Fruit fly (Drosophila melanogaster) whole organism, embryonic: ENCODE results near the gene zetaCOP.

Source experiments
- Blimp-1 ChIP-seq: fragments of 200-800 bp; sonication (Bioruptor generic); optimal IDR thresholded peaks from 3 replicates; lab custom pipeline; 2018; ENCODE audit warnings: missing biosample characterization, missing genetic modification characterization, mild to moderate bottlenecking, moderate library complexity, missing genetic modification reagents
- CG10979 ChIP-seq: fragments of 200-800 bp; sonication (Bioruptor generic); optimal IDR thresholded peaks from 2 replicates; lab custom pipeline; 2018; ENCODE audit warnings: missing biosample characterization, mild to moderate bottlenecking, missing genetic modification characterization, moderate library complexity
- CG11504 ChIP-seq: fragments of 200-800 bp; sonication (Bioruptor generic); optimal IDR thresholded peaks from 3 replicates; lab custom pipeline; 2019; ENCODE audit warnings: missing biosample characterization, mild to moderate bottlenecking, missing genetic modification characterization, moderate library complexity
- CG1233 ChIP-seq: fragments of 200-800 bp; sonication (Bioruptor generic); optimal IDR thresholded peaks from 4 replicates; lab custom pipeline; 2018; ENCODE audit warnings: missing biosample characterization, mild to moderate bottlenecking, missing genetic modification characterization
- CG12391 ChIP-seq: fragments of 200-800 bp; sonication (Bioruptor generic); optimal IDR thresholded peaks from 3 replicates; lab custom pipeline; 2018; ENCODE audit warnings: missing biosample characterization, mild to moderate bottlenecking, missing genetic modification characterization, moderate library complexity
- CG12659 ChIP-seq: fragments of 200-800 bp; sonication (Bioruptor generic); optimal IDR thresholded peaks from 3 replicates; lab custom pipeline; 2017; ENCODE audit warnings: mild to moderate bottlenecking, missing biosample characterization, missing genetic modification reagents, missing genetic modification characterization
- CG12769 ChIP-seq: fragments of 200-800 bp; sonication (Bioruptor generic); optimal IDR thresholded peaks from 2 replicates; lab custom pipeline; 2019; ENCODE audit warnings: missing biosample characterization, mild to moderate bottlenecking, missing genetic modification characterization, moderate library complexity
- CG13296 ChIP-seq: fragments of 200-800 bp; sonication (Bioruptor generic); optimal IDR thresholded peaks from 3 replicates; lab custom pipeline; 2018; ENCODE audit warnings: missing biosample characterization, mild to moderate bottlenecking, missing genetic modification characterization
- CG17829 ChIP-seq: fragments of 200-800 bp; optimal IDR thresholded peaks from 2 replicates; lab custom pipeline; 2019; ENCODE audit warnings: missing biosample characterization, mild to moderate bottlenecking, missing genetic modification characterization, moderate library complexity
- CG2712 ChIP-seq: fragments of 200-800 bp; optimal IDR thresholded peaks from 3 replicates; lab custom pipeline; 2019; ENCODE audit warnings: missing biosample characterization, mild to moderate bottlenecking, missing genetic modification characterization, moderate library complexity
- CG2875 ChIP-seq: fragments of 200-800 bp; sonication (Bioruptor generic); optimal IDR thresholded peaks from 2 replicates; lab custom pipeline; 2017; ENCODE audit warnings: missing biosample characterization, mild to moderate bottlenecking, missing genetic modification characterization, missing genetic modification reagents
- CG30403 ChIP-seq: fragments of 200-800 bp; sonication (Bioruptor generic); optimal IDR thresholded peaks from 3 replicates; lab custom pipeline; 2016; ENCODE audit warnings: missing biosample characterization, missing genetic modification characterization
- CG31224 ChIP-seq: fragments of 200-800 bp; sonication (Bioruptor generic); IDR thresholded peaks from 2 replicates; pipeline ENCODE4 v1.3.6; 2022; ENCODE audit warnings: missing biosample characterization, missing genetic modification characterization
- CG31441 ChIP-seq: fragments of 200-800 bp; sonication (Bioruptor generic); IDR thresholded peaks from 2 replicates; pipeline ENCODE4 v1.3.6; 2022; ENCODE audit warnings: missing biosample characterization, missing genetic modification characterization
- CG3163 ChIP-seq: fragments of 200-800 bp; sonication (Bioruptor generic); optimal IDR thresholded peaks from 3 replicates; lab custom pipeline; 2016; ENCODE audit warnings: missing biosample characterization, missing genetic modification characterization
- CG32532 ChIP-seq: fragments of 200-800 bp; sonication (Bioruptor generic); IDR thresholded peaks from 2 replicates; pipeline ENCODE4 v1.3.6; 2022; ENCODE audit warnings: missing biosample characterization, missing genetic modification characterization
- CG4424 ChIP-seq: fragments of 200-800 bp; sonication (Bioruptor generic); optimal IDR thresholded peaks from 3 replicates; lab custom pipeline; 2016; ENCODE audit warnings: missing biosample characterization, missing genetic modification characterization
- CG6175 ChIP-seq: fragments of 200-800 bp; sonication (Bioruptor generic); IDR thresholded peaks from 3 replicates; pipeline ENCODE4 v1.3.6; 2022; ENCODE audit warnings: missing biosample characterization, missing genetic modification characterization
- CG8089 ChIP-seq: fragments of 200-800 bp; sonication (Bioruptor generic); optimal IDR thresholded peaks from 3 replicates; lab custom pipeline; 2016; ENCODE audit warnings: missing biosample characterization, missing genetic modification characterization
- CG8388 ChIP-seq: fragments of 200-800 bp; sonication (Bioruptor generic); optimal IDR thresholded peaks from 2 replicates; lab custom pipeline; 2019; ENCODE audit warnings: missing biosample characterization, mild to moderate bottlenecking, missing genetic modification characterization, moderate library complexity
- CG9437 ChIP-seq: fragments of 200-800 bp; sonication (Bioruptor generic); optimal IDR thresholded peaks from 2 replicates; lab custom pipeline; 2018; ENCODE audit warnings: missing biosample characterization, mild to moderate bottlenecking, missing genetic modification characterization
- HLH3B ChIP-seq: fragments of 200-800 bp; sonication (Bioruptor generic); IDR thresholded peaks from 2 replicates; pipeline ENCODE4 v1.3.6; 2022; ENCODE audit warnings: missing biosample characterization, missing genetic modification characterization
- Hr3 ChIP-seq: fragments of 200-800 bp; sonication (Bioruptor generic); optimal IDR thresholded peaks from 3 replicates; lab custom pipeline; 2016; ENCODE audit warnings: missing biosample characterization, missing genetic modification characterization
- Hsf ChIP-seq: fragments of 200-800 bp; sonication (Bioruptor generic); optimal IDR thresholded peaks from 3 replicates; lab custom pipeline; 2016; ENCODE audit warnings: missing biosample characterization, missing genetic modification characterization
- Med ChIP-seq: fragments of 200-800 bp; sonication (Bioruptor generic); peaks from one replicate; lab custom pipeline; 2016; ENCODE audit warnings: missing biosample characterization, missing genetic modification characterization, mild to moderate bottlenecking, inconsistent platforms, moderate library complexity
- Mrtf ChIP-seq: fragments of 200-800 bp; sonication (Bioruptor generic); IDR thresholded peaks from 3 replicates; pipeline ENCODE4 v1.3.6; 2022; ENCODE audit warnings: missing biosample characterization, missing genetic modification characterization
- NfI ChIP-seq: fragments of 200-800 bp; sonication (Bioruptor generic); optimal IDR thresholded peaks from 3 replicates; lab custom pipeline; 2018; ENCODE audit warnings: missing biosample characterization, mild to moderate bottlenecking, missing genetic modification characterization, moderate library complexity
- PHDP ChIP-seq: fragments of 200-800 bp; sonication (Bioruptor generic); optimal IDR thresholded peaks from 3 replicates; lab custom pipeline; 2018; ENCODE audit warnings: missing biosample characterization, mild to moderate bottlenecking, missing genetic modification characterization, moderate library complexity
- Ptx1 ChIP-seq: fragments of 200-800 bp; sonication (Bioruptor generic); IDR thresholded peaks from 2 replicates; pipeline ENCODE4 v1.3.6; 2022; ENCODE audit warnings: missing biosample characterization, missing genetic modification characterization
- Ravus ChIP-seq: fragments of 200-800 bp; sonication (Bioruptor generic); IDR thresholded peaks from 2 replicates; pipeline ENCODE4 v1.3.6; 2022; ENCODE audit warnings: missing biosample characterization, missing genetic modification characterization
- Rfx ChIP-seq: fragments of 200-800 bp; sonication (Bioruptor generic); IDR thresholded peaks from 2 replicates; pipeline ENCODE4 v1.3.6; 2022; ENCODE audit warnings: missing biosample characterization, missing genetic modification characterization
- Sox100B ChIP-seq: fragments of 200-800 bp; sonication (Bioruptor generic); optimal IDR thresholded peaks from 3 replicates; lab custom pipeline; 2018; ENCODE audit warnings: missing biosample characterization, mild to moderate bottlenecking, missing genetic modification characterization
- Xbp1 ChIP-seq: fragments of 200-800 bp; sonication (Bioruptor generic); optimal IDR thresholded peaks from 3 replicates; lab custom pipeline; 2016; ENCODE audit warnings: missing biosample characterization, mild to moderate bottlenecking, missing genetic modification characterization
- bab2 ChIP-seq: fragments of 200-800 bp; sonication (Bioruptor generic); optimal IDR thresholded peaks from 2 replicates; lab custom pipeline; 2016; ENCODE audit warnings: missing biosample characterization, missing genetic modification characterization
- bsh ChIP-seq, 2 experiments: fragments of 200-800 bp; sonication (Bioruptor generic); optimal IDR thresholded peaks; 2 replicates each; lab custom pipeline; 2017 to 2018; ENCODE audit warnings: mild to moderate bottlenecking in 2 of 2, missing biosample characterization in 2 of 2, missing genetic modification characterization in 2 of 2, moderate library complexity in 1 of 2
- dmrt11E ChIP-seq: fragments of 200-800 bp; sonication (Bioruptor generic); optimal IDR thresholded peaks from 3 replicates; lab custom pipeline; 2018; ENCODE audit warnings: missing biosample characterization, mild to moderate bottlenecking, missing genetic modification characterization, moderate library complexity
- dpn ChIP-seq, 2 experiments: fragments of 200-800 bp; sonication (Bioruptor generic); optimal IDR thresholded peaks; 3 replicates each; lab custom pipeline; 2016; ENCODE audit warnings: missing biosample characterization in 2 of 2, missing genetic modification characterization in 2 of 2
- dysf ChIP-seq: fragments of 200-800 bp; sonication (Bioruptor generic); IDR thresholded peaks from 3 replicates; pipeline ENCODE4 v1.3.6; 2022; ENCODE audit warnings: missing biosample characterization, missing genetic modification characterization
- esg ChIP-seq: fragments of 200-800 bp; sonication (Bioruptor generic); conservative IDR thresholded peaks from 2 replicates; pipeline ENCODE4 v1.3.6; 2022; ENCODE audit warnings: missing biosample characterization, missing genetic modification characterization
- eve ChIP-seq, 2 experiments: fragments of >200 bp; optimal IDR thresholded peaks; 2 replicates each; lab custom pipeline; 2017; ENCODE audit warnings: missing biosample characterization in 2 of 2, missing genetic modification characterization in 2 of 2
- fd96Cb ChIP-seq: fragments of 200-800 bp; sonication (Bioruptor generic); optimal IDR thresholded peaks from 2 replicates; lab custom pipeline; 2018; ENCODE audit warnings: missing biosample characterization, mild to moderate bottlenecking, missing genetic modification characterization, moderate library complexity
- gce ChIP-seq: fragments of 200-800 bp; sonication (Bioruptor generic); IDR thresholded peaks from 3 replicates; pipeline ENCODE4 v1.3.6; 2022; ENCODE audit warnings: missing biosample characterization, missing genetic modification characterization
- lilli ChIP-seq: fragments of 200-800 bp; sonication (Bioruptor generic); optimal IDR thresholded peaks from 3 replicates; lab custom pipeline; 2016; ENCODE audit warnings: missing biosample characterization, missing genetic modification characterization
- phol ChIP-seq: fragments of 200-800 bp; sonication (Bioruptor generic); optimal IDR thresholded peaks from 3 replicates; lab custom pipeline; 2018; ENCODE audit warnings: missing biosample characterization, mild to moderate bottlenecking, missing genetic modification characterization, moderate library complexity
- seq ChIP-seq: fragments of 200-800 bp; sonication (Bioruptor generic); IDR thresholded peaks from 2 replicates; pipeline ENCODE4 v1.3.6; 2022; ENCODE audit warnings: missing biosample characterization, missing genetic modification characterization
- tio ChIP-seq: fragments of 200-800 bp; sonication (Bioruptor generic); optimal IDR thresholded peaks from 2 replicates; lab custom pipeline; 2017; ENCODE audit warnings: missing biosample characterization, missing genetic modification characterization, inconsistent platforms
- trem ChIP-seq: fragments of 200-800 bp; optimal IDR thresholded peaks from 3 replicates; lab custom pipeline; 2019; ENCODE audit warnings: missing biosample characterization, mild to moderate bottlenecking, missing genetic modification characterization, moderate library complexity
- unpg ChIP-seq: fragments of 200-800 bp; sonication (Bioruptor generic); optimal IDR thresholded peaks from 3 replicates; lab custom pipeline; 2018; ENCODE audit warnings: missing biosample characterization, mild to moderate bottlenecking, missing genetic modification characterization, moderate library complexity
- yki ChIP-seq: fragments of >200 bp; optimal IDR thresholded peaks from 3 replicates; lab custom pipeline; 2018
- zf30C ChIP-seq: fragments of 200-800 bp; sonication (Bioruptor generic); optimal IDR thresholded peaks from 3 replicates; lab custom pipeline; 2018; ENCODE audit warnings: missing biosample characterization, mild to moderate bottlenecking, missing genetic modification characterization

The zetaCOP gene

DNA sequence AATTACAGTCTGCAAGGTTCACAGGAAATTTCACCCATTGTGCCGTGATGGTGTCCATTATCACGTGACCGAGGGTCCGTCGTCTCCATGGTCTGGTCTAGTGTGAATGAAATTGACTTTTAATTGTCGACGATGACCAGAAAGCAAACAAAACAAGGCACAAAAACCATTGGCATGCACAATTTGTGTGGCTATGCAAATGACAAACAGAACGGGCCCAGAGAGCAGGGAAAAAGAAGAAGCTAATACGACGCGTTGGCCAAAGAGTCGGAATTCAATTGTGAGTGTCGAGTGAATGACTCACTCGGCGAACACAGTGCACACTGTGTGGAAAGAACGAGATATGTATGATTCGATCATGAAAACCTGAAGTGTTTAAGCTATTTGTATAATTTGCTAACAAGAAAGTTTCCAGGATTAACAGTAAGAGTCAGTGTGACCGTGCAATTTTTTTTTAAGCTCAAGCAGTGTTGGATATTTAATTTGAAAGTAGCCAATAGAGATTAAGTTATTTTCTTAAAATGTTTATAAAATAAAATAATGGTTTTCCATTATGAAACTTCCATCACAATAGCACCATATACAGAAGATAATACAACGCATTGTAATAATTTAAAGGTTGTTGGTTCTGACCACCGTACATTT lies 37.7 kb downstream of the zetaCOP start (continued):
- TF ChIP-seq eve (GFP tag; optimal IDR thresholded peaks at IDR 0.05; lab: Kevin White, UChicago), result peak in 1 of 2 experiments; percentile 7
- peak; percentile 9 for TF ChIP-seq Blimp-1 (GFP tag; lab: Kevin White, UChicago)
- peak; percentile 46 for TF ChIP-seq CG2712 (tag; lab: Kevin White, UChicago)
- peak; percentile 18 for TF ChIP-seq Sox100B (GFP tag; lab: Kevin White, UChicago)
- TF ChIP-seq Mrtf (GFP tag; lab: Robert Waterston, UW), result 0 out of 3 replicates have a peak, but pooled peaks have one; percentile 18
- TF ChIP-seq tio (GFP tag; lab: Kevin White, UChicago), result peak; percentile 6
- TF ChIP-seq PHDP (tag; lab: Kevin White, UChicago), result peak; percentile 12
- peak; percentile 26; the same call in 1 of the 2 replicates for TF ChIP-seq esg (GFP tag; lab: Robert Waterston, UW)
- peak; percentile 21 for TF ChIP-seq fd96Cb (tag; lab: Kevin White, UChicago)
- no peak for TF ChIP-seq CG3163 (GFP tag; lab: Kevin White, UChicago)
- TF ChIP-seq dpn (GFP tag; optimal IDR thresholded peaks at IDR 0.05; lab: Kevin White, UChicago), result peak in 1 of 2 experiments; percentile 15
- TF ChIP-seq gce, result no peak
- peak; percentile 37 for TF ChIP-seq phol (tag; lab: Kevin White, UChicago)
- no peak for TF ChIP-seq Ravus (GFP tag; lab: Robert Waterston, UW)
- 0 out of 2 replicates have a peak, but pooled peaks have one; percentile 27 for TF ChIP-seq CG32532 (GFP tag; lab: Robert Waterston, UW)
- TF ChIP-seq CG10979 (tag; lab: Kevin White, UChicago), result peak; percentile 49
- TF ChIP-seq Ptx1 (GFP tag; lab: Robert Waterston, UW), result peak; percentile 45
- TF ChIP-seq CG17829 (tag; lab: Kevin White, UChicago), result peak; percentile 14
- peak; percentile 42 for TF ChIP-seq Med (GFP tag; lab: Kevin White, UChicago)
- no peak for TF ChIP-seq CG13296
- TF ChIP-seq CG12659 (GFP tag; lab: Kevin White, UChicago), result peak; percentile 12
- peak; percentile 29 for TF ChIP-seq Hsf (GFP tag; lab: Kevin White, UChicago)
- TF ChIP-seq Hr3, result peak; percentile 19
- no peak; the same call in 1 of the 2 replicates for TF ChIP-seq seq (GFP tag; lab: Robert Waterston, UW)
- peak; percentile 6 for TF ChIP-seq trem
- TF ChIP-seq CG31224, result no peak
- peak; percentile 21 to 43 for TF ChIP-seq bsh (GFP tag; optimal IDR thresholded peaks at IDR 0.05; lab: Kevin White, UChicago)
- no peak for TF ChIP-seq CG30403 (GFP tag; lab: Kevin White, UChicago)
- peak; percentile 37 for TF ChIP-seq lilli (GFP tag; lab: Kevin White, UChicago)
- TF ChIP-seq CG11504 (tag; lab: Kevin White, UChicago), result peak; percentile 52
- no peak for TF ChIP-seq bab2 (GFP tag; lab: Kevin White, UChicago)
- TF ChIP-seq CG6175 (GFP tag; lab: Robert Waterston, UW), result no peak
- no peak for TF ChIP-seq CG8089 (GFP tag; lab: Kevin White, UChicago)
- no peak for TF ChIP-seq CG12769 (tag; lab: Kevin White, UChicago)
- TF ChIP-seq HLH3B, result 0 out of 2 replicates have a peak, but pooled peaks have one; percentile 4
- peak; percentile 27 for TF ChIP-seq unpg (GFP tag; lab: Kevin White, UChicago)
- TF ChIP-seq yki, result no peak
- peak; percentile 48; the same call in 1 of the 3 replicates for TF ChIP-seq dysf (GFP tag; lab: Robert Waterston, UW)
- peak; percentile 15 for TF ChIP-seq CG9437 (GFP tag; lab: Kevin White, UChicago)
- peak; percentile 26 for TF ChIP-seq NfI
- TF ChIP-seq CG8388, result peak; percentile 22
- TF ChIP-seq CG2875, result peak; percentile 3
- TF ChIP-seq zf30C, result no peak
- TF ChIP-seq Rfx (GFP tag; lab: Robert Waterston, UW), result no peak
- peak; percentile 2 for TF ChIP-seq CG1233
- peak; percentile 26 for TF ChIP-seq Xbp1 (GFP tag; lab: Kevin White, UChicago)
- peak; percentile 37 for TF ChIP-seq CG12391 (tag; lab: Kevin White, UChicago)
- peak; percentile 15 for TF ChIP-seq CG4424
- peak; percentile 6 for TF ChIP-seq dmrt11E (tag; lab: Kevin White, UChicago)
- peak; percentile 55 for TF ChIP-seq CG31441 (GFP tag; lab: Robert Waterston, UW)
